Fruit fly (Drosophila melanogaster) whole organism, wandering third instar larva: ENCODE results near the gene CG2493.

Experiments used
- Abd-B ChIP-seq: fragments of >200 bp; optimal IDR thresholded peaks from 2 replicates; lab custom pipeline; 2017; ENCODE audit warnings: missing biosample characterization, missing genetic modification characterization
- CG32264 ChIP-seq: fragments of 200-800 bp; sonication (Bioruptor generic); optimal IDR thresholded peaks from 2 replicates; lab custom pipeline; 2016; ENCODE audit warnings: missing biosample characterization, missing genetic modification characterization
- CG9705 ChIP-seq: fragments of 200-800 bp; sonication (Bioruptor generic); optimal IDR thresholded peaks from 2 replicates; lab custom pipeline; 2018; ENCODE audit warnings: missing biosample characterization, mild to moderate bottlenecking, missing genetic modification characterization
- CrebA ChIP-seq: fragments of 200-800 bp; sonication (Bioruptor generic); optimal IDR thresholded peaks from 2 replicates; lab custom pipeline; 2016; ENCODE audit warnings: missing biosample characterization, mild to moderate bottlenecking, missing genetic modification characterization, borderline replicate concordance
- Dfd ChIP-seq: fragments of >200 bp; optimal IDR thresholded peaks from 2 replicates; lab custom pipeline; 2017; ENCODE audit warnings: missing biosample characterization, missing genetic modification characterization
- Dif ChIP-seq: fragments of 200-275, 200-300 bp; sonication (Bioruptor generic); optimal IDR thresholded peaks from 2 replicates; lab custom pipeline; 2018; ENCODE audit warnings: missing biosample characterization, missing genetic modification characterization; ENCODE audit not compliant: partially characterized antibody
- GATAd ChIP-seq: sonication (Bioruptor generic); optimal IDR thresholded peaks from 2 replicates; lab custom pipeline; 2016; ENCODE audit warnings: missing biosample characterization, missing genetic modification characterization
- HLH106 ChIP-seq: fragments of 200-800 bp; optimal IDR thresholded peaks from 3 replicates; lab custom pipeline; 2019; ENCODE audit warnings: missing biosample characterization, mild to moderate bottlenecking, missing genetic modification characterization, moderate library complexity
- Hnf4 ChIP-seq: fragments of 200-800 bp; sonication (Bioruptor generic); optimal IDR thresholded peaks from 2 replicates; lab custom pipeline; 2016; ENCODE audit warnings: missing biosample characterization, mild to moderate bottlenecking, missing genetic modification characterization
- Hr78 ChIP-seq: fragments of >200 bp; optimal IDR thresholded peaks from 2 replicates; lab custom pipeline; 2017; ENCODE audit warnings: missing biosample characterization, missing genetic modification characterization
- Hr83 ChIP-seq: fragments of 200-300 bp; sonication (Bioruptor generic); optimal IDR thresholded peaks from 2 replicates; lab custom pipeline; 2016; ENCODE audit warnings: missing biosample characterization, mild to moderate bottlenecking, missing genetic modification characterization, moderate library complexity; ENCODE audit not compliant: poor library complexity, severe bottlenecking
- Jra ChIP-seq: sonication (Bioruptor generic); optimal IDR thresholded peaks from 2 replicates; lab custom pipeline; 2016; ENCODE audit warnings: missing biosample characterization, missing genetic modification characterization
- Mio ChIP-seq: sonication (Bioruptor generic); optimal IDR thresholded peaks from 2 replicates; lab custom pipeline; 2016; ENCODE audit warnings: missing biosample characterization, missing genetic modification characterization
- Myc ChIP-seq: fragments of >200 bp; optimal IDR thresholded peaks from 2 replicates; lab custom pipeline; 2017
- N ChIP-seq: fragments of >200 bp; optimal IDR thresholded peaks from 2 replicates; lab custom pipeline; 2018; ENCODE audit warnings: missing biosample characterization, missing external identifiers, missing genetic modification characterization
- OdsH ChIP-seq: fragments of 200-800 bp; sonication (Bioruptor generic); optimal IDR thresholded peaks from 2 replicates; lab custom pipeline; 2016; ENCODE audit warnings: missing biosample characterization, mild to moderate bottlenecking, missing genetic modification characterization
- Rel ChIP-seq, 2 experiments: fragments of 200-800 bp; sonication (Bioruptor generic) in 1 of 2; optimal IDR thresholded peaks; 2 replicates in 1 of 2; 3 replicates in 1 of 2; lab custom pipeline; 2016 to 2019; ENCODE audit warnings: mild to moderate bottlenecking in 2 of 2, missing biosample characterization in 2 of 2, missing genetic modification characterization in 2 of 2, moderate library complexity in 1 of 2
- Sp1 ChIP-seq: fragments of 200-800 bp; sonication (Bioruptor generic); optimal IDR thresholded peaks from 3 replicates; lab custom pipeline; 2019; ENCODE audit warnings: missing biosample characterization, mild to moderate bottlenecking, missing genetic modification characterization, moderate library complexity
- Vsx2 ChIP-seq: fragments of 200-300, 225-300 bp; sonication (Bioruptor generic); optimal IDR thresholded peaks from 2 replicates; lab custom pipeline; 2018; ENCODE audit warnings: missing biosample characterization, missing genetic modification characterization; ENCODE audit not compliant: partially characterized antibody
- br ChIP-seq: fragments of 200-800 bp; sonication (Bioruptor generic); optimal IDR thresholded peaks from 2 replicates; lab custom pipeline; 2016; ENCODE audit warnings: missing biosample characterization, missing genetic modification characterization
- brk ChIP-seq: fragments of 200-800 bp; sonication (Bioruptor generic); optimal IDR thresholded peaks from 2 replicates; lab custom pipeline; 2016; ENCODE audit warnings: missing biosample characterization, mild to moderate bottlenecking, missing genetic modification characterization
- dl ChIP-seq, 2 experiments: fragments of 175-275, 200-275 bp in 1 of 2; fragments of 200-275 bp in 1 of 2; sonication (Bioruptor generic); optimal IDR thresholded peaks; lab custom pipeline; 2018; ENCODE audit warnings: mild to moderate bottlenecking in 2 of 2, missing biosample characterization in 2 of 2, missing genetic modification characterization in 2 of 2, moderate library complexity in 2 of 2; ENCODE audit not compliant: partially characterized antibody in 2 of 2, insufficient read depth in 1 of 2
- dmrt93B ChIP-seq: fragments of 200-800 bp; sonication (Bioruptor generic); optimal IDR thresholded peaks from 2 replicates; lab custom pipeline; 2018; ENCODE audit warnings: missing biosample characterization, mild to moderate bottlenecking, missing genetic modification characterization
- dsf ChIP-seq: sonication (Bioruptor generic); optimal IDR thresholded peaks from 2 replicates; lab custom pipeline; 2016; ENCODE audit warnings: missing biosample characterization, missing genetic modification characterization, borderline replicate concordance
- ey ChIP-seq: fragments of 200-800 bp; sonication (Bioruptor generic); optimal IDR thresholded peaks from 2 replicates; lab custom pipeline; 2016; ENCODE audit warnings: missing biosample characterization, missing genetic modification characterization
- foxo ChIP-seq, 2 experiments: fragments of 200-800 bp; sonication (Bioruptor generic); optimal IDR thresholded peaks; 2 replicates in 1 of 2; 3 replicates in 1 of 2; lab custom pipeline; 2016 to 2017; ENCODE audit warnings: missing biosample characterization in 2 of 2, missing genetic modification characterization in 2 of 2
- fru ChIP-seq: fragments of 200-800 bp; sonication (Bioruptor generic); optimal IDR thresholded peaks from 3 replicates; lab custom pipeline; 2016; ENCODE audit warnings: missing biosample characterization, mild to moderate bottlenecking, missing genetic modification characterization
- h ChIP-seq: fragments of 200-800 bp; sonication (Bioruptor generic); optimal IDR thresholded peaks from 3 replicates; lab custom pipeline; 2016; ENCODE audit warnings: missing biosample characterization, mild to moderate bottlenecking, missing genetic modification characterization
- jim ChIP-seq: fragments of 175-275, 200-325 bp; sonication (Bioruptor generic); optimal IDR thresholded peaks from 2 replicates; lab custom pipeline; 2016; ENCODE audit warnings: missing biosample characterization, mild to moderate bottlenecking, missing genetic modification characterization
- lola ChIP-seq: fragments of >200 bp; optimal IDR thresholded peaks from 2 replicates; lab custom pipeline; 2017; ENCODE audit warnings: missing biosample characterization, missing genetic modification characterization
- pan ChIP-seq: fragments of >200 bp; optimal IDR thresholded peaks from 2 replicates; lab custom pipeline; 2017
- psq ChIP-seq: fragments of 200-800 bp; sonication (Bioruptor generic); optimal IDR thresholded peaks from 3 replicates; lab custom pipeline; 2017; ENCODE audit warnings: missing biosample characterization, mild to moderate bottlenecking, missing genetic modification characterization, moderate library complexity
- rgr ChIP-seq: fragments of 200-800 bp; sonication (Bioruptor generic); optimal IDR thresholded peaks from 3 replicates; lab custom pipeline; 2016; ENCODE audit warnings: missing biosample characterization, mild to moderate bottlenecking, missing genetic modification characterization
- sage ChIP-seq: fragments of 200-800 bp; sonication (Bioruptor generic); optimal IDR thresholded peaks from 2 replicates; lab custom pipeline; 2016; ENCODE audit warnings: missing biosample characterization, mild to moderate bottlenecking, missing genetic modification characterization
- sv ChIP-seq: fragments of 200-800 bp; sonication (Bioruptor generic); optimal IDR thresholded peaks from 3 replicates; lab custom pipeline; 2016; ENCODE audit warnings: missing biosample characterization, missing genetic modification characterization
- tai ChIP-seq: sonication (Bioruptor generic); optimal IDR thresholded peaks from 2 replicates; lab custom pipeline; 2016; ENCODE audit warnings: missing biosample characterization, missing genetic modification characterization
- usp ChIP-seq: fragments of >200 bp; optimal IDR thresholded peaks from 2 replicates; lab custom pipeline; 2017; ENCODE audit warnings: missing biosample characterization, missing genetic modification characterization
- woc ChIP-seq: sonication (Bioruptor generic); optimal IDR thresholded peaks from 2 replicates; lab custom pipeline; 2016; ENCODE audit warnings: missing biosample characterization, mild to moderate bottlenecking, missing genetic modification characterization

Gene CG2493

dm6 chr2L:20416754-20417563 lies 46.3 kb downstream of the CG2493 start, which contains the start of the genes CG10949 and Arpc2:
Gene CG10949 (minus strand): TSS chr2L:20416918.
Gene Arpc2 (plus strand): TSS chr2L:20417057.
- TF ChIP-seq Dif, result peak; percentile 80
- peak; percentile 38 for TF ChIP-seq dsf (GFP tag; lab: Kevin White, UChicago)
- peak; percentile 40 to 73 for TF ChIP-seq dl (GFP tag; optimal IDR thresholded peaks at IDR 0.05; lab: Kevin White, UChicago; ENCODE audit: insufficient read depth in 1 of 2, partially characterized antibody in 2 of 2)
- peak; percentile 46 for TF ChIP-seq dmrt93B (GFP tag; lab: Kevin White, UChicago)
- no peak for TF ChIP-seq CrebA (GFP tag; lab: Kevin White, UChicago)
- no peak for TF ChIP-seq Vsx2 (GFP tag; lab: Kevin White, UChicago)
- no peak for TF ChIP-seq Rel (GFP tag; optimal IDR thresholded peaks at IDR 0.05; lab: Kevin White, UChicago)
- peak; percentile 7 for TF ChIP-seq Rel (tag; optimal IDR thresholded peaks at IDR 0.05; lab: Kevin White, UChicago)
- TF ChIP-seq woc, result no peak
- TF ChIP-seq CG32264, result no peak
- peak; percentile 12 for TF ChIP-seq fru (GFP tag; lab: Kevin White, UChicago)
- TF ChIP-seq sage (GFP tag; lab: Kevin White, UChicago), result no peak
- no peak for TF ChIP-seq usp (GFP tag; lab: Kevin White, UChicago)
- peak; percentile 14 for TF ChIP-seq Sp1 (GFP tag; lab: Kevin White, UChicago)
- no peak for TF ChIP-seq ey (GFP tag; lab: Kevin White, UChicago)
- TF ChIP-seq tai, result no peak
- TF ChIP-seq N (GFP tag; lab: Kevin White, UChicago), result peak; percentile 62
- TF ChIP-seq lola (GFP tag; lab: Kevin White, UChicago), result no peak
- no peak for TF ChIP-seq jim (GFP tag; lab: Kevin White, UChicago)
- no peak for TF ChIP-seq Dfd (GFP tag; lab: Kevin White, UChicago)
- no peak for TF ChIP-seq Mio (GFP tag; lab: Kevin White, UChicago)
- TF ChIP-seq br (GFP tag; lab: Kevin White, UChicago), result peak; percentile 11
- peak; percentile 27 for TF ChIP-seq CG9705 (GFP tag; lab: Kevin White, UChicago)
- TF ChIP-seq psq (GFP tag; lab: Kevin White, UChicago), result peak; percentile 2
- no peak for TF ChIP-seq Abd-B
- TF ChIP-seq Myc (lab: Kevin White, UChicago), result no peak
- peak; percentile 4 for TF ChIP-seq OdsH
- no peak for TF ChIP-seq Hr78 (GFP tag; lab: Kevin White, UChicago)
- TF ChIP-seq HLH106 (tag; lab: Kevin White, UChicago), result peak; percentile 78
- peak in 1 of 2 experiments; percentile 55 for TF ChIP-seq foxo (GFP tag; optimal IDR thresholded peaks at IDR 0.05; lab: Kevin White, UChicago)
- no peak for TF ChIP-seq brk
- peak; percentile 71 for TF ChIP-seq Hr83 (GFP tag; lab: Kevin White, UChicago)
- TF ChIP-seq h (GFP tag; lab: Kevin White, UChicago), result peak; percentile 13
- TF ChIP-seq rgr (GFP tag; lab: Kevin White, UChicago), result no peak
- TF ChIP-seq sv (GFP tag; lab: Kevin White, UChicago), result no peak
- TF ChIP-seq Jra (GFP tag; lab: Kevin White, UChicago), result no peak
- no peak for TF ChIP-seq pan (lab: Kevin White, UChicago)
- TF ChIP-seq Hnf4 (GFP tag; lab: Kevin White, UChicago), result peak; percentile 34
- no peak for TF ChIP-seq GATAd (GFP tag; lab: Kevin White, UChicago)
- TF ChIP-seq, all 38 proteins: peak for 17

- TF ChIP-seq Hr78 (GFP tag; lab: Kevin White, UChicago) (no peak), usp (GFP tag; lab: Kevin White, UChicago) (no peak), dl (GFP tag; optimal IDR thresholded peaks at IDR 0.05; lab: Kevin White, UChicago; ENCODE audit: insufficient read depth in 1 of 2, partially characterized antibody in 2 of 2) (no peak), psq (GFP tag; lab: Kevin White, UChicago) (no peak), dsf (GFP tag; lab: Kevin White, UChicago) (no peak), ey (GFP tag; lab: Kevin White, UChicago) (no peak), CrebA (GFP tag; lab: Kevin White, UChicago) (no peak), h (GFP tag; lab: Kevin White, UChicago) (peak; percentile 40), GATAd (GFP tag; lab: Kevin White, UChicago) (no peak), Dfd (GFP tag; lab: Kevin White, UChicago) (no peak), Hr83 (GFP tag; lab: Kevin White, UChicago) (peak; percentile 26), Jra (GFP tag; lab: Kevin White, UChicago) (peak; percentile 9), CG9705 (GFP tag; lab: Kevin White, UChicago) (no peak), sage (GFP tag; lab: Kevin White, UChicago) (no peak), jim (GFP tag; lab: Kevin White, UChicago) (no peak), Rel (GFP tag; optimal IDR thresholded peaks at IDR 0.05; lab: Kevin White, UChicago) (no peak), Rel (tag; optimal IDR thresholded peaks at IDR 0.05; lab: Kevin White, UChicago) (no peak), sv (GFP tag; lab: Kevin White, UChicago) (peak; percentile 65), Mio (GFP tag; lab: Kevin White, UChicago) (no peak), dmrt93B (GFP tag; lab: Kevin White, UChicago) (no peak), fru (GFP tag; lab: Kevin White, UChicago) (peak; percentile 35), OdsH (peak; percentile 22), Sp1 (GFP tag; lab: Kevin White, UChicago) (no peak), CG32264 (no peak), Abd-B (no peak), Vsx2 (GFP tag; lab: Kevin White, UChicago) (no peak), brk (no peak), Hnf4 (GFP tag; lab: Kevin White, UChicago) (peak; percentile 49), woc (no peak), Myc (lab: Kevin White, UChicago) (no peak), HLH106 (tag; lab: Kevin White, UChicago) (no peak), foxo (GFP tag; optimal IDR thresholded peaks at IDR 0.05; lab: Kevin White, UChicago) (peak in 1 of 2 experiments; percentile 49), pan (lab: Kevin White, UChicago) (no peak), N (GFP tag; lab: Kevin White, UChicago) (no peak), tai (no peak), br (GFP tag; lab: Kevin White, UChicago) (peak; percentile 27), rgr (GFP tag; lab: Kevin White, UChicago) (peak; percentile 62), lola (GFP tag; lab: Kevin White, UChicago) (no peak)
Measured at dm6 chr2L:20414750-20415211, 48.5 kb downstream of the CG2493 start, which contains the start of gene CG10947. Gene CG10947 (minus strand): TSS chr2L:20414800.
